Fruit fly (Drosophila melanogaster) whole organism, prepupa: ENCODE measurements around the gene eIF3h.

Experiments
- Blimp-1 ChIP-seq: fragments of 200-800 bp; sonication (Bioruptor generic); optimal IDR thresholded peaks from 3 replicates; lab custom pipeline; 2017; ENCODE audit warnings: missing biosample characterization, missing genetic modification characterization, mild to moderate bottlenecking, moderate library complexity, missing genetic modification reagents
- CG11902 ChIP-seq: fragments of 200-800 bp; sonication (Bioruptor generic); optimal IDR thresholded peaks from 3 replicates; lab custom pipeline; 2016; ENCODE audit warnings: missing biosample characterization, missing genetic modification characterization
- CG32006 ChIP-seq: fragments of 200-800 bp; sonication (Bioruptor generic); optimal IDR thresholded peaks from 3 replicates; lab custom pipeline; 2017; ENCODE audit warnings: missing biosample characterization, mild to moderate bottlenecking, missing genetic modification characterization
- Eip93F ChIP-seq: fragments of 200-800 bp; sonication (Bioruptor generic); optimal IDR thresholded peaks from 2 replicates; lab custom pipeline; 2016; ENCODE audit warnings: missing biosample characterization, mild to moderate bottlenecking, missing genetic modification characterization
- Sox102F ChIP-seq: fragments of 200-800 bp; sonication (Bioruptor generic); optimal IDR thresholded peaks from 2 replicates; lab custom pipeline; 2016; ENCODE audit warnings: missing biosample characterization, mild to moderate bottlenecking, missing genetic modification characterization
- acj6 ChIP-seq: fragments of 200-800 bp; sonication (Bioruptor generic); optimal IDR thresholded peaks from 3 replicates; lab custom pipeline; 2016; ENCODE audit warnings: missing biosample characterization, missing genetic modification characterization
- dsx ChIP-seq: fragments of 200-800 bp; optimal IDR thresholded peaks from 3 replicates; lab custom pipeline; 2019; ENCODE audit warnings: missing biosample characterization, mild to moderate bottlenecking, missing genetic modification characterization, moderate library complexity; ENCODE audit not compliant: poor library complexity, severe bottlenecking
- lz ChIP-seq: fragments of 200-800 bp; sonication (Bioruptor generic); optimal IDR thresholded peaks from 3 replicates; lab custom pipeline; 2016; ENCODE audit warnings: missing biosample characterization, missing genetic modification characterization
- ss ChIP-seq, 2 experiments: fragments of 200-800 bp; sonication (Bioruptor generic); optimal IDR thresholded peaks; 2 replicates in 1 of 2; 3 replicates in 1 of 2; lab custom pipeline; 2017 to 2018; ENCODE audit warnings: mild to moderate bottlenecking in 2 of 2, missing biosample characterization in 2 of 2, missing genetic modification characterization in 2 of 2, moderate library complexity in 1 of 2

dm6 chr2L:5036120-5036519 lies 16.8 kb downstream of the eIF3h start:
- no peak for TF ChIP-seq acj6 (GFP tag; lab: Kevin White, UChicago)
- no peak for TF ChIP-seq Blimp-1 (GFP tag; lab: Kevin White, UChicago)
- TF ChIP-seq CG11902, result no peak
- no peak for TF ChIP-seq dsx (GFP tag; lab: Kevin White, UChicago)
- TF ChIP-seq ss (GFP tag; optimal IDR thresholded peaks at IDR 0.05; lab: Kevin White, UChicago), result no peak
- no peak for TF ChIP-seq lz (GFP tag; lab: Kevin White, UChicago)
- no peak for TF ChIP-seq Sox102F
- no peak for TF ChIP-seq CG32006 (GFP tag; lab: Kevin White, UChicago)
- TF ChIP-seq Eip93F (GFP tag; lab: Kevin White, UChicago), result no peak
